Worm (Caenorhabditis elegans) whole organism, L3 larva: ENCODE measurements around the gene chpf-1.

Source experiments
- ZK546.5 ChIP-seq: sonication (generic microtip); optimal IDR thresholded peaks from 2 replicates; lab custom pipeline; 2017; ENCODE audit warnings: missing biosample characterization, missing genetic modification characterization
- ceh-28 ChIP-seq: fragments of 150-350 bp; optimal IDR thresholded peaks from 2 replicates; lab custom pipeline; 2014; ENCODE audit warnings: missing biosample characterization, missing genetic modification reagents, missing genetic modification characterization
- egl-27 ChIP-seq: sonication (generic microtip); optimal IDR thresholded peaks from 4 replicates; lab custom pipeline; 2017; ENCODE audit warnings: missing biosample characterization, missing genetic modification reagents, missing genetic modification characterization
- fos-1 ChIP-seq: fragments of 150-350 bp; optimal IDR thresholded peaks from 2 replicates; lab custom pipeline; 2014; ENCODE audit warnings: missing biosample characterization, missing genetic modification characterization
- nhr-12 ChIP-seq: fragments of 150-350 bp; optimal IDR thresholded peaks from 2 replicates; lab custom pipeline; 2014; ENCODE audit warnings: missing biosample characterization, missing genetic modification characterization
- nhr-28 ChIP-seq: fragments of 150-350 bp; optimal IDR thresholded peaks from 2 replicates; lab custom pipeline; 2014; ENCODE audit warnings: missing biosample characterization, missing genetic modification characterization
- nhr-43 ChIP-seq: sonication (generic microtip); optimal IDR thresholded peaks from 2 replicates; lab custom pipeline; 2016; ENCODE audit warnings: mild to moderate bottlenecking, missing genetic modification characterization, missing compliant biosample characterization; ENCODE audit not compliant: poor library complexity, severe bottlenecking
- pqm-1 ChIP-seq: fragments of 150-350 bp; optimal IDR thresholded peaks from 2 replicates; lab custom pipeline; 2017; ENCODE audit warnings: missing biosample characterization, missing genetic modification characterization, inconsistent platforms
- skn-1 ChIP-seq: fragments of 150-350 bp; optimal IDR thresholded peaks from 2 replicates; lab custom pipeline; 2014; ENCODE audit warnings: missing biosample characterization, missing genetic modification characterization
- tbx-2 ChIP-seq: sonication (generic microtip); optimal IDR thresholded peaks from 2 replicates; lab custom pipeline; 2016; ENCODE audit warnings: mild to moderate bottlenecking, missing genetic modification characterization, missing compliant biosample characterization
- ztf-4 ChIP-seq: fragments of 150-350 bp; optimal IDR thresholded peaks from 2 replicates; lab custom pipeline; 2014; ENCODE audit warnings: missing biosample characterization, missing genetic modification characterization

DNA sequence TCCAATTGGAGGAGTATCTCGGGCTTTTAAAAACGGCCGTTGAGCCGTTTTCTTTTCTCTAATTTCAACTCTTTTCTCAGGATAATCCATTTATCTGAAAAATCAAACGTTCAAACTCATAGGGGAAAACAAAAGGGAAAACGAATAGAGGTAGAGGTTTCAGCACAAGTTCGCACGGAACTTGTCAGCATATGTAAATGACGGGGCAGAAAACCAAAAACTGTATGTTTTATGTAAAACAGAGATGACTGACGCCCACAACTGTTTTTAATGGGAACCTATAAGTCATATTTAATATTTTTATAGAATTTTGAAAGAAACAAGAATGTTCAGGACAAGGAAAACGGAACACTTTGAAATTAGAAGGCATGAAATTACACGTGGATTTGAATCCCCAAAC lies 36.9 kb downstream of the chpf-1 start, which contains the start of gene C51E3.6:
- TF ChIP-seq nhr-12 = no peak
- TF ChIP-seq pqm-1 = no peak
- TF ChIP-seq nhr-28 = no peak
- TF ChIP-seq ceh-28 (tag; lab: Kevin White, UChicago) = no peak
- TF ChIP-seq ztf-4 (tag; lab: Kevin White, UChicago) = no peak
- TF ChIP-seq ZK546.5 (tag; lab: Kevin White, UChicago) = no peak
- TF ChIP-seq fos-1 (tag; lab: Kevin White, UChicago) = no peak
- TF ChIP-seq nhr-43 (tag; lab: Kevin White, UChicago) = no peak
- TF ChIP-seq skn-1 (tag; lab: Kevin White, UChicago) = no peak
- no peak for TF ChIP-seq egl-27 (tag; lab: Kevin White, UChicago)
- no peak for TF ChIP-seq tbx-2 (tag; lab: Kevin White, UChicago)
